Worm (Caenorhabditis elegans) whole organism, L1 larva: ENCODE results near the gene lfi-1.
A peak's percentile ranks its signal among the peaks of the same experiment; 100 is the strongest.

ENCODE experiments used
- C16A3.4 ChIP-seq: fragments of 150-350 bp; optimal IDR thresholded peaks from 2 replicates; lab custom pipeline; 2014; ENCODE audit warnings: missing biosample characterization, missing genetic modification characterization
- F16B12.6 ChIP-seq: fragments of 150-350 bp; optimal IDR thresholded peaks from 2 replicates; lab custom pipeline; 2014; ENCODE audit warnings: missing biosample characterization, missing genetic modification characterization
- Y116A8C.19 ChIP-seq: sonication (generic microtip); optimal IDR thresholded peaks from 2 replicates; lab custom pipeline; 2016; ENCODE audit warnings: missing compliant biosample characterization, missing genetic modification characterization, borderline replicate concordance
- aly-2 ChIP-seq: fragments of 150-350 bp; optimal IDR thresholded peaks from 2 replicates; lab custom pipeline; 2014; ENCODE audit warnings: missing biosample characterization, missing genetic modification characterization
- ama-1 ChIP-seq: fragments of 150-350 bp; optimal IDR thresholded peaks from 2 replicates; lab custom pipeline; 2014
- blmp-1 ChIP-seq: fragments of 150-350 bp; optimal IDR thresholded peaks from 2 replicates; lab custom pipeline; 2014; ENCODE audit warnings: missing biosample characterization, missing genetic modification characterization
- ceh-8 ChIP-seq: fragments of 200-800 bp; sonication (Bioruptor generic); optimal IDR thresholded peaks from 2 replicates; lab custom pipeline; 2018; ENCODE audit warnings: mild to moderate bottlenecking, missing genetic modification characterization, moderate library complexity, missing compliant biosample characterization
- ceh-88 ChIP-seq: fragments of 200-800 bp; sonication (Bioruptor generic); IDR thresholded peaks from 2 replicates; pipeline ENCODE4 v1.3.6; 2022; ENCODE audit warnings: missing genetic modification characterization, missing compliant biosample characterization
- ces-1 ChIP-seq: fragments of 150-350 bp; optimal IDR thresholded peaks from 2 replicates; lab custom pipeline; 2014; ENCODE audit warnings: missing biosample characterization, missing genetic modification reagents, missing genetic modification characterization
- efl-1 ChIP-seq, 4 experiments: fragments of 150-350 bp; optimal IDR thresholded peaks in 3 of 4; peaks in 1 of 4; 1 replicate in 1 of 4; 2 replicates in 3 of 4; lab custom pipeline; 2014; ENCODE audit warnings: missing biosample characterization in 2 of 4, missing genetic modification characterization in 2 of 4, missing genetic modification reagents in 2 of 4
- egl-27 ChIP-seq, 2 experiments: fragments of 150-350 bp in 1 of 2; sonication (generic microtip); optimal IDR thresholded peaks; 3 replicates each; lab custom pipeline; 2017 to 2018; ENCODE audit warnings: missing biosample characterization in 2 of 2, missing genetic modification characterization in 2 of 2, missing genetic modification reagents in 2 of 2
- elt-2 ChIP-seq: sonication (generic microtip); optimal IDR thresholded peaks from 2 replicates; lab custom pipeline; 2016; ENCODE audit warnings: missing genetic modification characterization, mild to moderate bottlenecking, inconsistent platforms, missing compliant biosample characterization, missing genetic modification reagents
- fkh-10 ChIP-seq: sonication (generic microtip); optimal IDR thresholded peaks from 2 replicates; lab custom pipeline; 2017; ENCODE audit warnings: missing biosample characterization, missing genetic modification reagents, missing genetic modification characterization
- fkh-4 ChIP-seq: sonication (generic microtip); optimal IDR thresholded peaks from 2 replicates; lab custom pipeline; 2016; ENCODE audit warnings: missing compliant biosample characterization, missing genetic modification characterization, borderline replicate concordance
- grh-1 ChIP-seq: fragments of 200-800 bp; sonication (Bioruptor generic); IDR thresholded peaks from 2 replicates; pipeline ENCODE4 v1.3.6; 2022; ENCODE audit warnings: missing genetic modification reagents, missing genetic modification characterization, missing compliant biosample characterization
- hlh-17 ChIP-seq: fragments of 200-800 bp; sonication (Bioruptor generic); optimal IDR thresholded peaks from 2 replicates; lab custom pipeline; 2018; ENCODE audit warnings: missing genetic modification characterization, mild to moderate bottlenecking, missing compliant biosample characterization, moderate library complexity, borderline replicate concordance
- hpl-2 ChIP-seq: fragments of 150-350 bp; optimal IDR thresholded peaks from 2 replicates; lab custom pipeline; 2014; ENCODE audit warnings: missing biosample characterization, missing genetic modification reagents, missing genetic modification characterization
- irx-1 ChIP-seq: sonication (generic microtip); optimal IDR thresholded peaks from 2 replicates; lab custom pipeline; 2016; ENCODE audit warnings: missing genetic modification characterization, missing compliant biosample characterization
- jun-1 ChIP-seq: fragments of 150-350 bp; optimal IDR thresholded peaks from 2 replicates; lab custom pipeline; 2014; ENCODE audit warnings: missing biosample characterization, missing genetic modification reagents, missing genetic modification characterization
- lin-13 ChIP-seq: fragments of 150-350 bp; optimal IDR thresholded peaks from 2 replicates; lab custom pipeline; 2014; ENCODE audit warnings: missing biosample characterization, missing genetic modification reagents, missing genetic modification characterization
- lin-14 ChIP-seq: fragments of 200-800 bp; sonication (Bioruptor generic); optimal IDR thresholded peaks from 2 replicates; lab custom pipeline; 2018; ENCODE audit warnings: mild to moderate bottlenecking, missing genetic modification characterization, moderate library complexity, missing compliant biosample characterization
- lin-15B ChIP-seq: fragments of 150-350 bp; sonication (generic microtip); optimal IDR thresholded peaks from 3 replicates; lab custom pipeline; 2014; ENCODE audit warnings: missing biosample characterization, missing genetic modification characterization
- lin-39 ChIP-seq: fragments of 150-350 bp; optimal IDR thresholded peaks from 2 replicates; lab custom pipeline; 2014; ENCODE audit warnings: missing biosample characterization, missing genetic modification reagents, missing genetic modification characterization
- lir-3 ChIP-seq: sonication (generic microtip); optimal IDR thresholded peaks from 2 replicates; lab custom pipeline; 2016; ENCODE audit warnings: mild to moderate bottlenecking, missing genetic modification characterization, moderate library complexity, missing compliant biosample characterization; ENCODE audit not compliant: poor library complexity
- lsy-2 ChIP-seq, 2 experiments: fragments of 150-350 bp; optimal IDR thresholded peaks; 2 replicates each; lab custom pipeline; 2014; ENCODE audit warnings: missing biosample characterization in 2 of 2, missing genetic modification characterization in 2 of 2
- mdl-1 ChIP-seq, 2 experiments: fragments of 150-350 bp; optimal IDR thresholded peaks; 2 replicates each; lab custom pipeline; 2014 to 2017; ENCODE audit warnings: missing biosample characterization in 2 of 2, missing genetic modification characterization in 2 of 2, inconsistent platforms in 1 of 2
- mef-2 ChIP-seq: fragments of 150-350 bp; optimal IDR thresholded peaks from 2 replicates; lab custom pipeline; 2014; ENCODE audit warnings: missing biosample characterization, missing genetic modification characterization
- mep-1 ChIP-seq: fragments of 150-350 bp; optimal IDR thresholded peaks from 2 replicates; lab custom pipeline; 2014; ENCODE audit warnings: missing biosample characterization, missing genetic modification characterization
- nhr-11 ChIP-seq: fragments of 150-350 bp; optimal IDR thresholded peaks from 2 replicates; lab custom pipeline; 2014; ENCODE audit warnings: missing biosample characterization, missing genetic modification characterization
- nhr-20 ChIP-seq: sonication (generic microtip); optimal IDR thresholded peaks from 2 replicates; lab custom pipeline; 2016; ENCODE audit warnings: mild to moderate bottlenecking, missing genetic modification characterization, missing compliant biosample characterization
- nhr-71 ChIP-seq: sonication (generic microtip); optimal IDR thresholded peaks from 2 replicates; lab custom pipeline; 2016; ENCODE audit warnings: mild to moderate bottlenecking, missing genetic modification characterization, moderate library complexity, missing compliant biosample characterization
- nhr-76 ChIP-seq: sonication (generic microtip); optimal IDR thresholded peaks from 2 replicates; lab custom pipeline; 2017; ENCODE audit warnings: missing biosample characterization, missing genetic modification characterization
- nhr-77 ChIP-seq: fragments of 150-350 bp; optimal IDR thresholded peaks from 2 replicates; lab custom pipeline; 2014; ENCODE audit warnings: missing biosample characterization, missing genetic modification characterization
- nhr-85 ChIP-seq: sonication (generic microtip); peaks from one replicate; lab custom pipeline; 2016; ENCODE audit warnings: missing genetic modification characterization, inconsistent platforms, missing compliant biosample characterization
- pag-3 ChIP-seq: sonication (generic microtip); optimal IDR thresholded peaks from 2 replicates; lab custom pipeline; 2017; ENCODE audit warnings: missing genetic modification characterization, mild to moderate bottlenecking, missing compliant biosample characterization, antibody characterized with exemption, borderline replicate concordance; ENCODE audit not compliant: insufficient read depth
- pqm-1 ChIP-seq: sonication (generic microtip); optimal IDR thresholded peaks from 3 replicates; lab custom pipeline; 2017; ENCODE audit warnings: missing biosample characterization, missing genetic modification characterization
- snpc-4 ChIP-seq: fragments of 150-350 bp; optimal IDR thresholded peaks from 2 replicates; lab custom pipeline; 2014; ENCODE audit warnings: missing biosample characterization, missing genetic modification characterization
- sox-4 ChIP-seq: sonication (generic microtip); optimal IDR thresholded peaks from 2 replicates; lab custom pipeline; 2016; ENCODE audit warnings: missing genetic modification characterization, missing compliant biosample characterization
- sptf-1 ChIP-seq: fragments of 150-350 bp; optimal IDR thresholded peaks from 2 replicates; lab custom pipeline; 2014; ENCODE audit warnings: missing biosample characterization, missing genetic modification characterization
- sup-37 ChIP-seq: fragments of 200-800 bp; sonication (Bioruptor generic); optimal IDR thresholded peaks from 2 replicates; lab custom pipeline; 2018; ENCODE audit warnings: mild to moderate bottlenecking, missing genetic modification characterization, missing compliant biosample characterization
- swsn-7 ChIP-seq: sonication (generic microtip); optimal IDR thresholded peaks from 2 replicates; lab custom pipeline; 2016; ENCODE audit warnings: missing genetic modification characterization, missing compliant biosample characterization
- tbx-2 ChIP-seq: sonication (generic microtip); optimal IDR thresholded peaks from 2 replicates; lab custom pipeline; 2016; ENCODE audit warnings: missing genetic modification characterization, missing compliant biosample characterization
- tlp-1 ChIP-seq: fragments of 150-350 bp; optimal IDR thresholded peaks from 2 replicates; lab custom pipeline; 2014; ENCODE audit warnings: missing biosample characterization, missing genetic modification characterization
- unc-62 ChIP-seq: fragments of 150-350 bp; optimal IDR thresholded peaks from 2 replicates; lab custom pipeline; 2014; ENCODE audit warnings: missing biosample characterization, missing genetic modification reagents, missing genetic modification characterization
- unc-86 ChIP-seq: sonication (generic microtip); optimal IDR thresholded peaks from 2 replicates; lab custom pipeline; 2016; ENCODE audit warnings: missing genetic modification characterization, missing compliant biosample characterization
- vab-15 ChIP-seq: sonication (generic microtip); optimal IDR thresholded peaks from 2 replicates; lab custom pipeline; 2017; ENCODE audit warnings: missing genotype, mild to moderate bottlenecking, missing genetic modification characterization, missing compliant biosample characterization
- xbp-1 ChIP-seq: sonication (generic microtip); optimal IDR thresholded peaks from 2 replicates; lab custom pipeline; 2016; ENCODE audit warnings: missing genetic modification characterization, missing compliant biosample characterization
- zag-1 ChIP-seq: fragments of 150-350 bp; optimal IDR thresholded peaks from 2 replicates; lab custom pipeline; 2014; ENCODE audit warnings: missing biosample characterization, missing genetic modification characterization
- zip-4 ChIP-seq: fragments of 200-800 bp; sonication (Bioruptor generic); optimal IDR thresholded peaks from 2 replicates; lab custom pipeline; 2018; ENCODE audit warnings: mild to moderate bottlenecking, missing genetic modification characterization, moderate library complexity, missing compliant biosample characterization
- ztf-11 ChIP-seq, 2 experiments: sonication (generic microtip); optimal IDR thresholded peaks; 2 replicates each; lab custom pipeline; 2016 to 2017; ENCODE audit warnings: missing genetic modification characterization in 2 of 2, missing biosample characterization in 1 of 2, missing compliant biosample characterization in 1 of 2
- ztf-4 ChIP-seq: fragments of 150-350 bp; optimal IDR thresholded peaks from 2 replicates; lab custom pipeline; 2014; ENCODE audit warnings: missing biosample characterization, missing genetic modification characterization

Gene lfi-1

DNA sequence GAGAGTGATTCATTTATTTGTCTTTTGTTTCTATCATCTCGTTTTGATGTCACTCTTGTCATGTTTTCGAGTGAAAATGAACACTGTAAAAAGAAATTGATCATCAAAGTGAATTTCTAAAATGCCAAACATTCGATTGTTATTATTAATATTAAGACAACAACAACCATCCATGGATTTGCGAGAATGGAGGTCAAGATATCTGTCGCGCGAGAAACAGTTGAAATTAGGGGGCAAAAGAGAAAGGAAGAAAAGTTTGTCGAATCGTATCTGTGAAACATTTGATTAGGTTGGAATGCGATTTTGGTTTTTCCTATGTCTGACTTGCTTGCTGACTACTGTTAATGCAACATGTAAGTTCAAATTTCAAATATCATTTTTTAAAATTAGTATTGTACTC, 44.4 kb downstream of the lfi-1 start, which contains the start of gene ZC449.2:
Gene ZC449.2, plus strand, starts transcription at position 290 of the 400 bp plus-strand sequence.
- TF ChIP-seq blmp-1 (tag; lab: Kevin White, UChicago) (peak; percentile 85), zag-1 (tag; lab: Kevin White, UChicago) (no peak)

DNA sequence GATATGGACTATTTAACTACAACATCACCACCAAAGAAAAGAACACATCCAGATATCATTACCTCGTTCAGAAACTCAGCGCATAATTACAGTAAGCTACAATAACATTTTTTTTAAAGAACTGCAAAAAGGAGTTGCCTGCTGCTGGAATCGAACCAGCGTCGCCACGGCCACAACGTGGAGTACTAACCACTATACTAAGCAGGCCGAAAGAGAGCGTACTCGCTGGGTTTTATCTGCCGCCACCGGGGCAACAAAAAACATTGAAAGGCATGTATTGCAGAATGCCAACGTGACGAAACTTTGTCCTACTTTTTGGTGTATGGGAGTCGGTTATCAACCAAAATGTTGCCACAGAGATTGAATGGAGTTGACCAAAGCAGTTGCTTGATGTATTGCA, 46.1 kb downstream of the lfi-1 start:
- TF ChIP-seq ama-1 (no peak), efl-1 (optimal IDR thresholded peaks at IDR 0.05; lab: Kevin White, UChicago) (peak; percentile 7 to 23), efl-1 (GFP tag; optimal IDR thresholded peaks at IDR 0.05 in 1 of 2; lab: Kevin White, UChicago) (peak in 1 of 2 experiments; percentile 89), egl-27 (tag; optimal IDR thresholded peaks at IDR 0.05; lab: Kevin White, UChicago) (no peak), nhr-11 (tag; lab: Kevin White, UChicago) (no peak), sptf-1 (no peak), lir-3 (tag; lab: Kevin White, UChicago) (peak; percentile 6), swsn-7 (tag; lab: Kevin White, UChicago) (peak; percentile 58), fkh-10 (GFP tag; lab: Kevin White, UChicago) (no peak), nhr-77 (tag; lab: Kevin White, UChicago) (peak; percentile 41), sup-37 (GFP tag; lab: Kevin White, UChicago) (no peak), irx-1 (tag; lab: Kevin White, UChicago) (no peak), sox-4 (tag; lab: Kevin White, UChicago) (no peak), jun-1 (tag; lab: Kevin White, UChicago) (peak; percentile 37), ceh-8 (GFP tag; lab: Kevin White, UChicago) (no peak), mdl-1 (tag; optimal IDR thresholded peaks at IDR 0.05; lab: Kevin White, UChicago) (peak in 1 of 2 experiments; percentile 63), blmp-1 (tag; lab: Kevin White, UChicago) (peak; percentile 17), unc-86 (no peak), tlp-1 (tag; lab: Kevin White, UChicago) (no peak), aly-2 (tag; lab: Kevin White, UChicago) (no peak), grh-1 (no peak), hlh-17 (GFP tag; lab: Kevin White, UChicago) (no peak), lsy-2 (tag; optimal IDR thresholded peaks at IDR 0.05; lab: Kevin White, UChicago) (peak; percentile 19 to 53), nhr-20 (tag; lab: Kevin White, UChicago) (peak; percentile 68), nhr-76 (tag; lab: Kevin White, UChicago) (no peak), lin-39 (tag; lab: Kevin White, UChicago) (no peak), ces-1 (no peak), C16A3.4 (peak; percentile 66), lin-14 (peak; percentile 58), ztf-11 (tag; optimal IDR thresholded peaks at IDR 0.05; lab: Kevin White, UChicago) (no peak), lin-15B (tag; lab: Kevin White, UChicago) (no peak), nhr-71 (tag; lab: Kevin White, UChicago) (peak; percentile 68), ztf-4 (tag; lab: Kevin White, UChicago) (no peak), F16B12.6 (tag; lab: Kevin White, UChicago) (no peak), hpl-2 (GFP tag; lab: Kevin White, UChicago) (no peak), elt-2 (tag; lab: Kevin White, UChicago) (peak; percentile 20), fkh-4 (no peak), nhr-85 (tag; lab: Kevin White, UChicago) (peak; percentile 69), mef-2 (tag; lab: Kevin White, UChicago) (no peak), lin-13 (GFP tag; lab: Kevin White, UChicago) (peak; percentile 27), unc-62 (GFP tag; lab: Kevin White, UChicago) (no peak), tbx-2 (tag; lab: Kevin White, UChicago) (peak; percentile 54), pag-3 (tag; lab: Kevin White, UChicago) (no peak), zip-4 (GFP tag; lab: Kevin White, UChicago) (peak; percentile 23), snpc-4 (no peak), mep-1 (tag; lab: Kevin White, UChicago) (peak; percentile 49), xbp-1 (tag; lab: Kevin White, UChicago) (peak; percentile 63), pqm-1 (tag; lab: Kevin White, UChicago) (no peak), Y116A8C.19 (tag; lab: Kevin White, UChicago) (no peak), vab-15 (tag; lab: Kevin White, UChicago) (no peak), ceh-88 (GFP tag; lab: Robert Waterston, UW) (no peak)
